Fruit fly (Drosophila melanogaster) whole organism, adult: ENCODE results near the gene CG6409.

Experiments
- CG11617 ChIP-seq: fragments of 200-800 bp; sonication (Bioruptor generic); optimal IDR thresholded peaks from 2 replicates; lab custom pipeline; 2017; ENCODE audit warnings: mild to moderate bottlenecking, missing biosample characterization, missing genetic modification reagents, missing genetic modification characterization
- CG12768 ChIP-seq: fragments of 200-800 bp; sonication (Bioruptor generic); optimal IDR thresholded peaks from 2 replicates; lab custom pipeline; 2017; ENCODE audit warnings: missing biosample characterization, missing genetic modification characterization, mild to moderate bottlenecking, moderate library complexity, missing genetic modification reagents
- CG14711 ChIP-seq: fragments of 200-800 bp; sonication (Bioruptor generic); optimal IDR thresholded peaks from 2 replicates; lab custom pipeline; 2018; ENCODE audit warnings: missing biosample characterization, mild to moderate bottlenecking, missing genetic modification characterization, moderate library complexity
- CG1620 ChIP-seq: fragments of 200-800 bp; sonication (Bioruptor generic); optimal IDR thresholded peaks from 2 replicates; lab custom pipeline; 2016; ENCODE audit warnings: missing biosample characterization, missing genetic modification characterization
- CG33017 ChIP-seq: fragments of 200-800 bp; sonication (Bioruptor generic); optimal IDR thresholded peaks from 2 replicates; lab custom pipeline; 2018; ENCODE audit warnings: missing biosample characterization, mild to moderate bottlenecking, missing genetic modification characterization, moderate library complexity
- CG5204 ChIP-seq: fragments of 200-800 bp; sonication (Bioruptor generic); optimal IDR thresholded peaks from 2 replicates; lab custom pipeline; 2016; ENCODE audit warnings: missing biosample characterization, missing genetic modification characterization
- CG7045 ChIP-seq: fragments of 200-800 bp; sonication (Bioruptor generic); optimal IDR thresholded peaks from 2 replicates; lab custom pipeline; 2017; ENCODE audit warnings: missing biosample characterization, mild to moderate bottlenecking, missing genetic modification characterization
- Clk ChIP-seq: fragments of 200-800 bp; sonication (Bioruptor generic); optimal IDR thresholded peaks from 2 replicates; lab custom pipeline; 2017; ENCODE audit warnings: missing biosample characterization, missing genetic modification characterization
- Crg-1 ChIP-seq: fragments of 200-800 bp; sonication (Bioruptor generic); optimal IDR thresholded peaks from 2 replicates; lab custom pipeline; 2016; ENCODE audit warnings: missing biosample characterization, missing genetic modification characterization
- Hr96 ChIP-seq: fragments of 200-800 bp; sonication (Bioruptor generic); optimal IDR thresholded peaks from 2 replicates; lab custom pipeline; 2016; ENCODE audit warnings: missing biosample characterization, missing genetic modification characterization
- Mnt ChIP-seq: fragments of 200-800 bp; sonication (Bioruptor generic); optimal IDR thresholded peaks from 2 replicates; lab custom pipeline; 2016; ENCODE audit warnings: missing biosample characterization, mild to moderate bottlenecking, missing genetic modification characterization
- bab1 ChIP-seq: fragments of 200-800 bp; sonication (Bioruptor generic); optimal IDR thresholded peaks from 3 replicates; lab custom pipeline; 2019; ENCODE audit warnings: missing biosample characterization, mild to moderate bottlenecking, missing genetic modification characterization, moderate library complexity
- cic ChIP-seq: fragments of 200-800 bp; sonication (Bioruptor generic); optimal IDR thresholded peaks from 2 replicates; lab custom pipeline; 2017; ENCODE audit warnings: missing biosample characterization, mild to moderate bottlenecking, missing genetic modification characterization, moderate library complexity
- cnc ChIP-seq, 2 experiments: fragments of >200 bp; optimal IDR thresholded peaks; 2 replicates each; lab custom pipeline; 2017
- kay ChIP-seq: fragments of 200-800 bp; sonication (Bioruptor generic); peaks from one replicate; lab custom pipeline; 2016; ENCODE audit warnings: missing biosample characterization, missing genetic modification characterization, borderline replicate concordance
- ovo ChIP-seq: fragments of 200-800 bp; sonication (Bioruptor generic); optimal IDR thresholded peaks from 2 replicates; lab custom pipeline; 2016; ENCODE audit warnings: missing biosample characterization, missing genetic modification characterization
- pad ChIP-seq: fragments of 200-800 bp; sonication (Bioruptor generic); optimal IDR thresholded peaks from 3 replicates; lab custom pipeline; 2017; ENCODE audit warnings: missing biosample characterization, missing genetic modification characterization, mild to moderate bottlenecking, moderate library complexity, missing genetic modification reagents
- tj ChIP-seq: fragments of 200-800 bp; sonication (Bioruptor generic); optimal IDR thresholded peaks from 3 replicates; lab custom pipeline; 2017; ENCODE audit warnings: missing biosample characterization, mild to moderate bottlenecking, missing genetic modification characterization, moderate library complexity
- toe ChIP-seq: fragments of 200-800 bp; sonication (Bioruptor generic); optimal IDR thresholded peaks from 2 replicates; lab custom pipeline; 2016; ENCODE audit warnings: missing biosample characterization, missing genetic modification characterization

Gene CG6409

DNA sequence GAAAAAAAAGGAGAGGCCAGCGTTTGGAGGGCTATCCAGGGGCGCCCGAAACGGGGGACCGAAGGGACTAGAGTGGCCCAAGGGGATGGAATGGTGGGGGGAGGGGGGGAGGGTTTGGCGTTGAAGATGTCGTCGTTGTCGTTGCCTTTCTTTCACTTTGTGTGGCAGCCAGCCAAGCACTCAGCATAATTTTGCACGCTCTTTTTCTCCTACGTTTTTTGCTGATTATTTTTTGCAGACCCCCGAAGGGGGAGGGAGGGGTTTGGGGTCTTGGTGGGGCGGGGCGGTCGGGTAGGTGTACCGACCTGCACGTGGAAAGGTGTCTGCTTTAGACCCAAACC, 29.1 kb downstream of the CG6409 start:
- TF ChIP-seq tj (GFP tag; lab: Kevin White, UChicago) = peak; percentile 79
- no peak for TF ChIP-seq CG1620 (GFP tag; lab: Kevin White, UChicago)

dm6 chr3L:10852347-10853130, 29.6 kb downstream of the CG6409 start:
- TF ChIP-seq Clk (GFP tag; lab: Kevin White, UChicago) = no peak
- peak; percentile 64 for TF ChIP-seq CG12768 (GFP tag; lab: Kevin White, UChicago)
- TF ChIP-seq CG7045 = peak; percentile 18
- TF ChIP-seq CG11617 (GFP tag; lab: Kevin White, UChicago) = peak; percentile 32
- TF ChIP-seq ovo (GFP tag; lab: Kevin White, UChicago) = no peak
- no peak for TF ChIP-seq pad (GFP tag; lab: Kevin White, UChicago)
- no peak for TF ChIP-seq CG1620 (GFP tag; lab: Kevin White, UChicago)
- no peak for TF ChIP-seq CG14711 (tag; lab: Kevin White, UChicago)
- TF ChIP-seq Hr96 (GFP tag; lab: Kevin White, UChicago) = no peak
- no peak for TF ChIP-seq Crg-1 (GFP tag; lab: Kevin White, UChicago)
- TF ChIP-seq CG33017 (tag; lab: Kevin White, UChicago) = no peak
- no peak for TF ChIP-seq CG5204
- TF ChIP-seq cnc (optimal IDR thresholded peaks at IDR 0.05; lab: Kevin White, UChicago) = no peak
- no peak for TF ChIP-seq bab1 (GFP tag; lab: Kevin White, UChicago)
- no peak for TF ChIP-seq Mnt (GFP tag; lab: Kevin White, UChicago)
- peak; percentile 49 for TF ChIP-seq tj (GFP tag; lab: Kevin White, UChicago)
- peak; percentile 42 for TF ChIP-seq toe (GFP tag; lab: Kevin White, UChicago)
- no peak for TF ChIP-seq cic (GFP tag; lab: Kevin White, UChicago)

- TF ChIP-seq CG1620 (GFP tag; lab: Kevin White, UChicago) = no peak
- TF ChIP-seq CG5204 = peak; percentile 20
- TF ChIP-seq CG12768 (GFP tag; lab: Kevin White, UChicago) = no peak
- no peak for TF ChIP-seq CG33017 (tag; lab: Kevin White, UChicago)
- no peak for TF ChIP-seq tj (GFP tag; lab: Kevin White, UChicago)
- no peak for TF ChIP-seq pad (GFP tag; lab: Kevin White, UChicago)
- no peak for TF ChIP-seq Mnt (GFP tag; lab: Kevin White, UChicago)
Observed at dm6 chr3L:10851853-10852346, 30.3 kb downstream of the CG6409 start.

dm6 chr3L:10851107-10851762, 31.0 kb downstream of the CG6409 start:
- no peak for TF ChIP-seq Clk (GFP tag; lab: Kevin White, UChicago)
- TF ChIP-seq CG33017 (tag; lab: Kevin White, UChicago) = no peak
- no peak for TF ChIP-seq CG5204
- TF ChIP-seq kay (GFP tag; lab: Kevin White, UChicago) = no peak
- TF ChIP-seq cic (GFP tag; lab: Kevin White, UChicago) = no peak
- TF ChIP-seq tj (GFP tag; lab: Kevin White, UChicago) = no peak
- no peak for TF ChIP-seq CG11617 (GFP tag; lab: Kevin White, UChicago)
- TF ChIP-seq bab1 (GFP tag; lab: Kevin White, UChicago) = no peak
- no peak for TF ChIP-seq cnc (optimal IDR thresholded peaks at IDR 0.05; lab: Kevin White, UChicago)
- TF ChIP-seq CG1620 (GFP tag; lab: Kevin White, UChicago) = no peak
- no peak for TF ChIP-seq CG12768 (GFP tag; lab: Kevin White, UChicago)
- TF ChIP-seq CG7045 = no peak
- no peak for TF ChIP-seq Hr96 (GFP tag; lab: Kevin White, UChicago)
- TF ChIP-seq ovo (GFP tag; lab: Kevin White, UChicago) = no peak

DNA sequence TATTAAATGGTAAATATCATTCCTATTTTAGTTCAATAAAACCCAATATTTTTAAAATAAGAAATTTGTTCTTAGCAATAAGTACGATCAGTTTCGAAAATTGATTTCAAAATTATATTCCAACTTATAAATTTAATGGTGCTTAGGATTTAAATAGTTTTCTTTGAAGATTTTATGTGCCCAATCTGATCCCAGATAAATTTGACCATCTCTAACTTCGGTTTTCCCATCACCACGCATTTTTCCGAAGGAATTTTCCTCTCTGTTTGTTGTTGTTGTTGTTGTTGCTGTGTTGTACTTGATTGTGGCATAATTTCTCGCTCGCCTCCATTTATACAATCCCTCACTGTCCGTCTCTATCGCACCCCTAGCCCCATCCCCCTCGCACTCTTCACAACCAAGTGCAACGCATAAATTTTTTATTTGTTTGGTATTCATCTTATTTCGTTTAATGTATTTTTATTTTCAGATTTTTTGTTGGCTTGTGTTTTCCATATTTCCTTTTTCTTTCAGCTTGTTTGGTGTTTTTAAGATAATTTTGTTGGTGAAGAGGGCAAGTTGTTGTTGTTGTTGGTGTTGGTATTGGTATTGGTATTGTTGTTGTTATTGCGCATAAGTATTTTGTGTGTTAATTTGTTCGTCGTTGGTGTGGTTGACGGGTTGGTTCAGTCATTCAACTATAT, 32.4 kb downstream of the CG6409 start:
- TF ChIP-seq tj (GFP tag; lab: Kevin White, UChicago) (no peak), CG7045 (no peak), Mnt (GFP tag; lab: Kevin White, UChicago) (no peak), cnc (optimal IDR thresholded peaks at IDR 0.05; lab: Kevin White, UChicago) (no peak), kay (GFP tag; lab: Kevin White, UChicago) (no peak), Crg-1 (GFP tag; lab: Kevin White, UChicago) (no peak), Hr96 (GFP tag; lab: Kevin White, UChicago) (no peak), cic (GFP tag; lab: Kevin White, UChicago) (no peak), CG12768 (GFP tag; lab: Kevin White, UChicago) (no peak), pad (GFP tag; lab: Kevin White, UChicago) (no peak), CG11617 (GFP tag; lab: Kevin White, UChicago) (no peak), bab1 (GFP tag; lab: Kevin White, UChicago) (no peak), CG5204 (no peak), toe (GFP tag; lab: Kevin White, UChicago) (no peak)
